Fruit fly (Drosophila melanogaster) whole organism, embryonic: ENCODE data around the gene mRpL14.

Source experiments
- Atf6 ChIP-seq: fragments of 200-800 bp; sonication (Bioruptor generic); IDR thresholded peaks from 2 replicates; pipeline ENCODE4 v1.3.6; 2022; ENCODE audit warnings: missing biosample characterization, missing genetic modification characterization
- Awh ChIP-seq: fragments of 200-800 bp; sonication (Bioruptor generic); IDR thresholded peaks from 2 replicates; pipeline ENCODE4, ENCODE4 v1.3.6; 2022; ENCODE audit warnings: missing biosample characterization, missing genetic modification characterization
- BtbVII ChIP-seq: fragments of 200-800 bp; sonication (Bioruptor generic); optimal IDR thresholded peaks from 3 replicates; lab custom pipeline; 2017; ENCODE audit warnings: missing biosample characterization, mild to moderate bottlenecking, missing genetic modification characterization
- CG11398 ChIP-seq: fragments of 200-800 bp; sonication (Bioruptor generic); optimal IDR thresholded peaks from 2 replicates; lab custom pipeline; 2016; ENCODE audit warnings: missing biosample characterization, missing genetic modification characterization
- CG11456 ChIP-seq: fragments of 200-800 bp; sonication (Bioruptor generic); IDR thresholded peaks from 3 replicates; pipeline ENCODE4 v1.3.6; 2022; ENCODE audit warnings: missing biosample characterization, missing genetic modification characterization
- CG11504 ChIP-seq: fragments of 200-800 bp; sonication (Bioruptor generic); optimal IDR thresholded peaks from 3 replicates; lab custom pipeline; 2019; ENCODE audit warnings: missing biosample characterization, mild to moderate bottlenecking, missing genetic modification characterization, moderate library complexity
- CG12071 ChIP-seq: fragments of 200-800 bp; sonication (Bioruptor generic); optimal IDR thresholded peaks from 3 replicates; lab custom pipeline; 2018; ENCODE audit warnings: missing biosample characterization, mild to moderate bottlenecking, missing genetic modification characterization
- CG12299 ChIP-seq: fragments of 200-800 bp; sonication (Bioruptor generic); optimal IDR thresholded peaks from 2 replicates; lab custom pipeline; 2018; ENCODE audit warnings: missing biosample characterization, mild to moderate bottlenecking, missing genetic modification characterization
- CG13287 ChIP-seq: fragments of 200-800 bp; sonication (Bioruptor generic); IDR thresholded peaks from 2 replicates; pipeline ENCODE4 v1.3.6; 2022; ENCODE audit warnings: missing biosample characterization, missing genetic modification characterization; ENCODE audit not compliant: partially characterized antibody
- CG13424 ChIP-seq: fragments of 200-800 bp; sonication (Bioruptor generic); optimal IDR thresholded peaks from 2 replicates; lab custom pipeline; 2019; ENCODE audit warnings: missing biosample characterization, mild to moderate bottlenecking, missing genetic modification characterization, moderate library complexity
- CG15269 ChIP-seq: fragments of 200-800 bp; sonication (Bioruptor generic); optimal IDR thresholded peaks from 2 replicates; lab custom pipeline; 2018; ENCODE audit warnings: missing biosample characterization, mild to moderate bottlenecking, missing genetic modification characterization, moderate library complexity
- CG1529 ChIP-seq: fragments of 200-800 bp; sonication (Bioruptor generic); optimal IDR thresholded peaks from 3 replicates; lab custom pipeline; 2018; ENCODE audit warnings: missing biosample characterization, missing genetic modification characterization
- CG1603 ChIP-seq: fragments of 200-800 bp; sonication (Bioruptor generic); optimal IDR thresholded peaks from 2 replicates; lab custom pipeline; 2019; ENCODE audit warnings: missing biosample characterization, mild to moderate bottlenecking, missing genetic modification characterization, moderate library complexity
- CG1647 ChIP-seq: fragments of 200-800 bp; sonication (Bioruptor generic); optimal IDR thresholded peaks from 3 replicates; lab custom pipeline; 2016; ENCODE audit warnings: missing biosample characterization, missing genetic modification characterization
- CG16863 ChIP-seq: fragments of 200-800 bp; sonication (Bioruptor generic); optimal IDR thresholded peaks from 3 replicates; lab custom pipeline; 2016; ENCODE audit warnings: missing biosample characterization, missing genetic modification characterization
- CG17328 ChIP-seq: fragments of 200-800 bp; sonication (Bioruptor generic); IDR thresholded peaks from 2 replicates; pipeline ENCODE4 v1.3.6; 2022; ENCODE audit warnings: missing biosample characterization, missing genetic modification characterization
- CG17829 ChIP-seq: fragments of 200-800 bp; optimal IDR thresholded peaks from 2 replicates; lab custom pipeline; 2019; ENCODE audit warnings: missing biosample characterization, mild to moderate bottlenecking, missing genetic modification characterization, moderate library complexity
- CG1832 ChIP-seq: fragments of 200-800 bp; sonication (Bioruptor generic); optimal IDR thresholded peaks from 2 replicates; lab custom pipeline; 2017; ENCODE audit warnings: missing biosample characterization, mild to moderate bottlenecking, missing genetic modification characterization, inconsistent platforms
- CG32532 ChIP-seq: fragments of 200-800 bp; sonication (Bioruptor generic); IDR thresholded peaks from 2 replicates; pipeline ENCODE4 v1.3.6; 2022; ENCODE audit warnings: missing biosample characterization, missing genetic modification characterization
- CG34224 ChIP-seq: fragments of 200-800 bp; sonication (Bioruptor generic); IDR thresholded peaks from 3 replicates; pipeline ENCODE4 v1.3.6; 2022; ENCODE audit warnings: missing biosample characterization, missing genetic modification characterization; ENCODE audit not compliant: partially characterized antibody
- CG3995 ChIP-seq: fragments of 200-800 bp; sonication (Bioruptor generic); optimal IDR thresholded peaks from 3 replicates; lab custom pipeline; 2016; ENCODE audit warnings: missing biosample characterization, missing genetic modification characterization
- CG42726 ChIP-seq: fragments of 200-800 bp; sonication (Bioruptor generic); IDR thresholded peaks from 2 replicates; pipeline ENCODE4 v1.3.6; 2022; ENCODE audit warnings: missing biosample characterization, missing genetic modification characterization; ENCODE audit not compliant: partially characterized antibody
- CG4707 ChIP-seq: fragments of 200-800 bp; sonication (Bioruptor generic); optimal IDR thresholded peaks from 2 replicates; lab custom pipeline; 2018; ENCODE audit warnings: missing biosample characterization, mild to moderate bottlenecking, missing genetic modification characterization, moderate library complexity
- Dll ChIP-seq: fragments of 200-800 bp; sonication (Bioruptor generic); IDR thresholded peaks from 4 replicates; pipeline ENCODE4 v1.3.6; 2022; ENCODE audit warnings: missing biosample characterization, missing genetic modification characterization; ENCODE audit not compliant: partially characterized antibody
- Doc2 ChIP-seq: fragments of 200-800 bp; sonication (Bioruptor generic); IDR thresholded peaks from 2 replicates; pipeline ENCODE4 v1.3.6; 2022; ENCODE audit warnings: missing biosample characterization, missing genetic modification characterization
- HLH4C ChIP-seq: fragments of 200-800 bp; sonication (Bioruptor generic); IDR thresholded peaks from 3 replicates; pipeline ENCODE4 v1.3.6; 2022; ENCODE audit warnings: missing biosample characterization, missing genetic modification characterization; ENCODE audit not compliant: partially characterized antibody
- HLHmδ ChIP-seq: fragments of 200-800 bp; sonication (Bioruptor generic); optimal IDR thresholded peaks from 2 replicates; lab custom pipeline; 2018; ENCODE audit warnings: missing biosample characterization, mild to moderate bottlenecking, missing genetic modification characterization, moderate library complexity
- MBD-R2 ChIP-seq: fragments of 200-800 bp; sonication (Bioruptor generic); IDR thresholded peaks from 2 replicates; pipeline ENCODE4 v1.3.6; 2022; ENCODE audit warnings: missing biosample characterization, missing genetic modification characterization
- Pdp1 ChIP-seq, 2 experiments: fragments of 200-800 bp; sonication (Bioruptor generic); optimal IDR thresholded peaks; 3 replicates each; lab custom pipeline; 2016; ENCODE audit warnings: missing biosample characterization in 2 of 2, missing genetic modification characterization in 2 of 2, mild to moderate bottlenecking in 1 of 2, moderate library complexity in 1 of 2
- aop ChIP-seq: fragments of 200-800 bp; sonication (Bioruptor generic); IDR thresholded peaks from 2 replicates; pipeline ENCODE4 v1.3.6; 2022; ENCODE audit warnings: missing biosample characterization, missing genetic modification characterization
- cas ChIP-seq: fragments of 200-800 bp; sonication (Bioruptor generic); IDR thresholded peaks from 2 replicates; pipeline ENCODE4 v1.3.6; 2022; ENCODE audit warnings: missing biosample characterization, missing genetic modification characterization
- chm ChIP-seq: fragments of 200-800 bp; sonication (Bioruptor generic); IDR thresholded peaks from 2 replicates; pipeline ENCODE4 v1.3.6; 2022; ENCODE audit warnings: missing biosample characterization, missing genetic modification characterization
- crol ChIP-seq: fragments of 200-800 bp; sonication (Bioruptor generic); IDR thresholded peaks from 2 replicates; pipeline ENCODE4 v1.3.6; 2022; ENCODE audit warnings: missing biosample characterization, missing genetic modification characterization
- dpn ChIP-seq, 2 experiments: fragments of 200-800 bp; sonication (Bioruptor generic); optimal IDR thresholded peaks; 3 replicates each; lab custom pipeline; 2016; ENCODE audit warnings: missing biosample characterization in 2 of 2, missing genetic modification characterization in 2 of 2
- exex ChIP-seq: fragments of 200-800 bp; sonication (Bioruptor generic); optimal IDR thresholded peaks from 4 replicates; lab custom pipeline; 2018; ENCODE audit warnings: missing biosample characterization, mild to moderate bottlenecking, missing genetic modification characterization, moderate library complexity
- gsb-n ChIP-seq: fragments of 200-800 bp; sonication (Bioruptor generic); optimal IDR thresholded peaks from 3 replicates; lab custom pipeline; 2018; ENCODE audit warnings: missing biosample characterization, mild to moderate bottlenecking, missing genetic modification characterization
- jumu ChIP-seq: fragments of 200-800 bp; sonication (Bioruptor generic); optimal IDR thresholded peaks from 3 replicates; lab custom pipeline; 2016; ENCODE audit warnings: missing biosample characterization, missing genetic modification characterization
- kah ChIP-seq: fragments of 200-800 bp; sonication (Bioruptor generic); optimal IDR thresholded peaks from 2 replicates; lab custom pipeline; 2018; ENCODE audit warnings: missing biosample characterization, mild to moderate bottlenecking, missing genetic modification characterization
- lbe ChIP-seq: fragments of 200-800 bp; sonication (Bioruptor generic); optimal IDR thresholded peaks from 2 replicates; lab custom pipeline; 2016; ENCODE audit warnings: missing biosample characterization, mild to moderate bottlenecking, missing genetic modification characterization
- lov ChIP-seq, 2 experiments: fragments of 200-800 bp in 1 of 2; fragments of >200 bp in 1 of 2; sonication (Bioruptor generic) in 1 of 2; IDR thresholded peaks in 1 of 2; optimal IDR thresholded peaks in 1 of 2; 2 replicates in 1 of 2; 3 replicates in 1 of 2; pipeline versions ENCODE4 v1.3.6 to Lab custom; 2017 to 2022; ENCODE audit warnings: missing biosample characterization in 1 of 2, missing genetic modification characterization in 1 of 2
- mam ChIP-seq: fragments of 200-800 bp; sonication (Bioruptor generic); optimal IDR thresholded peaks from 3 replicates; lab custom pipeline; 2016; ENCODE audit warnings: missing biosample characterization, missing genetic modification characterization
- onecut ChIP-seq: fragments of 200-800 bp; sonication (Bioruptor generic); IDR thresholded peaks from 2 replicates; pipeline ENCODE4 v1.3.6; 2022; ENCODE audit warnings: missing biosample characterization, missing genetic modification characterization
- pros ChIP-seq: fragments of 200-800 bp; sonication (Bioruptor generic); optimal IDR thresholded peaks from 3 replicates; lab custom pipeline; 2019; ENCODE audit warnings: missing biosample characterization, mild to moderate bottlenecking, missing genetic modification characterization, moderate library complexity
- sd ChIP-seq: fragments of 200-800 bp; sonication (Bioruptor generic); optimal IDR thresholded peaks from 3 replicates; lab custom pipeline; 2018; ENCODE audit warnings: missing biosample characterization, mild to moderate bottlenecking, missing genetic modification characterization, moderate library complexity
- sens ChIP-seq: fragments of 200-800 bp; sonication (Bioruptor generic); peaks from one replicate; lab custom pipeline; 2016; ENCODE audit warnings: missing biosample characterization, missing genetic modification characterization
- sug ChIP-seq: fragments of 200-800 bp; optimal IDR thresholded peaks from 2 replicates; lab custom pipeline; 2019; ENCODE audit warnings: missing biosample characterization, mild to moderate bottlenecking, missing genetic modification characterization, moderate library complexity
- unc-4 ChIP-seq: fragments of 200-800 bp; sonication (Bioruptor generic); IDR thresholded peaks from 2 replicates; pipeline ENCODE4 v1.3.6; 2022; ENCODE audit warnings: missing biosample characterization, missing genetic modification characterization; ENCODE audit not compliant: partially characterized antibody
- yki ChIP-seq: fragments of >200 bp; optimal IDR thresholded peaks from 3 replicates; lab custom pipeline; 2018
- zfh1 ChIP-seq: fragments of 200-800 bp; sonication (Bioruptor generic); IDR thresholded peaks from 3 replicates; pipeline ENCODE4 v1.3.6; 2022; ENCODE audit warnings: missing biosample characterization, missing genetic modification characterization

The mRpL14 gene

DNA sequence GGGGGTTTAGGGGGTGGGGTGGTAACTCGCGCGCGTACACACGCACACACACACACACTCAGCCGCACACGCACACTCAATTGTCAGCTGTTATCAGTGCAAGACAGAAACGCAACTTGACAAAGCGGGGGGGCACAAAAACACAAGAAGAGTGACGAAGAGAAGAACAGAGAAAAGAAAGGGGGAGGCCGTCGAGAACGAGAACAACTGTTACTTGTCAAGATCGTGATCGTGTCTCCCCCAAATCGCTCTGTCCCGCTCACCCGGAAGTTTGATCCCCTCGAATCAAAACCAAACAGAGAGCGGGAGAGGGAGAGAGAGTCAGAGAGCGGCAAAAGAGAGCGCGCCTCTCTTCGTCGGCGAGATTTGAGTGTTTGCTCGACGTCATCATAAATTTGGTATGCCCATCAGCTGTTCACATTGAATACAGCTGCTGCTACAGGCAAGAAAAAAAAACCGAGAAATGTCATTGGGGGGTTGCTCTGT, 27.1 kb downstream of the mRpL14 start (continued):
- TF ChIP-seq Awh (GFP tag; lab: Robert Waterston, UW) (0 out of 2 replicates have a peak, but pooled peaks have one; percentile 19), sug (tag; lab: Kevin White, UChicago) (peak; percentile 94), Doc2 (GFP tag; lab: Robert Waterston, UW) (no peak), CG11398 (GFP tag; lab: Kevin White, UChicago) (no peak), CG12299 (peak; percentile 3), CG1603 (tag; lab: Kevin White, UChicago) (no peak), CG11504 (tag; lab: Kevin White, UChicago) (no peak), CG34224 (peak; percentile 62), lov (optimal IDR thresholded peaks at IDR 0.05; lab: Kevin White, UChicago) (no peak), lov (GFP tag; IDR thresholded peaks at IDR 0.05; lab: Robert Waterston, UW) (no peak), BtbVII (GFP tag; lab: Kevin White, UChicago) (peak; percentile 78), zfh1 (GFP tag; lab: Robert Waterston, UW) (no peak), unc-4 (GFP tag; lab: Robert Waterston, UW) (peak; percentile 46; the same call in 1 of the 2 replicates), CG3995 (GFP tag; lab: Kevin White, UChicago) (peak; percentile 76), Atf6 (0 out of 2 replicates have a peak, but pooled peaks have one; percentile 16), HLH4C (GFP tag; lab: Robert Waterston, UW) (no peak), sens (GFP tag; lab: Kevin White, UChicago) (peak; percentile 74), jumu (GFP tag; lab: Kevin White, UChicago) (no peak), CG32532 (GFP tag; lab: Robert Waterston, UW) (peak; percentile 70; the same call in 1 of the 2 replicates), Pdp1 (GFP tag; optimal IDR thresholded peaks at IDR 0.05; lab: Kevin White, UChicago) (peak in 1 of 2 experiments; percentile 20), chm (GFP tag; lab: Robert Waterston, UW) (0 out of 2 replicates have a peak, but pooled peaks have one; percentile 54), CG1529 (no peak), aop (GFP tag; lab: Robert Waterston, UW) (peak; percentile 97), yki (peak; percentile 99), crol (GFP tag; lab: Robert Waterston, UW) (peak; percentile 91), CG15269 (tag; lab: Kevin White, UChicago) (no peak), CG13424 (tag; lab: Kevin White, UChicago) (no peak), gsb-n (tag; lab: Kevin White, UChicago) (peak; percentile 21), pros (peak; percentile 97), HLHmδ (GFP tag; lab: Kevin White, UChicago) (peak; percentile 85), sd (peak; percentile 65), CG12071 (GFP tag; lab: Kevin White, UChicago) (peak; percentile 56), CG16863 (GFP tag; lab: Kevin White, UChicago) (peak; percentile 11), CG13287 (GFP tag; lab: Robert Waterston, UW) (peak; percentile 49; the same call in 1 of the 2 replicates), cas (no peak), exex (tag; lab: Kevin White, UChicago) (peak; percentile 2), CG11456 (GFP tag; lab: Robert Waterston, UW) (no peak), Dll (GFP tag; lab: Robert Waterston, UW) (peak; percentile 23; the same call in 1 of the 4 replicates), CG4707 (GFP tag; lab: Kevin White, UChicago) (peak; percentile 47), CG17829 (no peak), CG1832 (GFP tag; lab: Kevin White, UChicago) (peak; percentile 64), CG1647 (GFP tag; lab: Kevin White, UChicago) (no peak), mam (GFP tag; lab: Kevin White, UChicago) (no peak), CG42726 (GFP tag; lab: Robert Waterston, UW) (0 out of 2 replicates have a peak, but pooled peaks have one; percentile 21), MBD-R2 (GFP tag; lab: Robert Waterston, UW) (no peak), kah (GFP tag; lab: Kevin White, UChicago) (peak; percentile 32), onecut (GFP tag; lab: Robert Waterston, UW) (peak; percentile 36), lbe (GFP tag; lab: Kevin White, UChicago) (peak; percentile 74), dpn (GFP tag; optimal IDR thresholded peaks at IDR 0.05; lab: Kevin White, UChicago) (no peak), CG17328 (GFP tag; lab: Robert Waterston, UW) (no peak; the same call in 1 of the 2 replicates)
